Worm (Caenorhabditis elegans) whole organism, mixed stage, embryonic: ENCODE measurements around the gene E02A10.4.

Experiments used
- M03D4.4 ChIP-seq: sonication (generic microtip); optimal IDR thresholded peaks from 2 replicates; lab custom pipeline; 2017; ENCODE audit warnings: mild to moderate bottlenecking, missing genetic modification characterization, missing compliant biosample characterization
- bed-3 ChIP-seq: fragments of 200-800 bp; sonication (Bioruptor generic); optimal IDR thresholded peaks from 3 replicates; lab custom pipeline; 2018; ENCODE audit warnings: mild to moderate bottlenecking, missing genetic modification characterization, moderate library complexity, missing compliant biosample characterization
- blmp-1 ChIP-seq: fragments of 150-350 bp; optimal IDR thresholded peaks from 2 replicates; lab custom pipeline; 2014; ENCODE audit warnings: missing biosample characterization, missing genetic modification characterization
- ceh-39 ChIP-seq: fragments of 150-350 bp; optimal IDR thresholded peaks from 2 replicates; lab custom pipeline; 2014; ENCODE audit warnings: missing biosample characterization, missing genetic modification characterization
- ceh-43 ChIP-seq: fragments of 200-800 bp; sonication (Bioruptor generic); optimal IDR thresholded peaks from 2 replicates; lab custom pipeline; 2018; ENCODE audit warnings: mild to moderate bottlenecking, missing genetic modification characterization, moderate library complexity, missing compliant biosample characterization
- ceh-83 ChIP-seq: fragments of 200-800 bp; sonication (Bioruptor generic); optimal IDR thresholded peaks from 2 replicates; lab custom pipeline; 2018; ENCODE audit warnings: mild to moderate bottlenecking, missing genetic modification characterization, missing compliant biosample characterization
- ces-1 ChIP-seq: fragments of 150-350 bp; optimal IDR thresholded peaks from 2 replicates; lab custom pipeline; 2014; ENCODE audit warnings: missing biosample characterization, missing genetic modification reagents, missing genetic modification characterization
- cnd-1 ChIP-seq: fragments of 200-800 bp; sonication (Bioruptor generic); optimal IDR thresholded peaks from 2 replicates; lab custom pipeline; 2018; ENCODE audit warnings: mild to moderate bottlenecking, missing genetic modification characterization, missing compliant biosample characterization
- elt-1 ChIP-seq: sonication (generic microtip); optimal IDR thresholded peaks from 2 replicates; lab custom pipeline; 2017; ENCODE audit warnings: missing genetic modification characterization, mild to moderate bottlenecking, missing compliant biosample characterization, antibody characterized with exemption, moderate library complexity, borderline replicate concordance; ENCODE audit not compliant: insufficient read depth
- elt-3 ChIP-seq: fragments of 150-350 bp; optimal IDR thresholded peaks from 2 replicates; lab custom pipeline; 2014; ENCODE audit warnings: missing biosample characterization, missing genetic modification characterization
- flh-1 ChIP-seq: fragments of 200-800 bp; sonication (Bioruptor generic); optimal IDR thresholded peaks from 2 replicates; lab custom pipeline; 2018; ENCODE audit warnings: mild to moderate bottlenecking, missing genetic modification characterization, moderate library complexity, missing compliant biosample characterization
- ham-2 ChIP-seq: fragments of 200-800 bp; sonication (Bioruptor generic); optimal IDR thresholded peaks from 2 replicates; lab custom pipeline; 2018; ENCODE audit warnings: mild to moderate bottlenecking, missing genetic modification characterization, missing compliant biosample characterization
- hlh-1 ChIP-seq: fragments of 150-350 bp; optimal IDR thresholded peaks from 2 replicates; lab custom pipeline; 2014; ENCODE audit warnings: missing biosample characterization, missing genetic modification reagents, missing genetic modification characterization
- lin-13 ChIP-seq: fragments of 150-350 bp; optimal IDR thresholded peaks from 2 replicates; lab custom pipeline; 2014; ENCODE audit warnings: missing biosample characterization, missing genetic modification characterization
- lin-32 ChIP-seq: fragments of 200-800 bp; sonication (Bioruptor generic); optimal IDR thresholded peaks from 2 replicates; lab custom pipeline; 2018; ENCODE audit warnings: mild to moderate bottlenecking, missing genetic modification characterization, missing compliant biosample characterization
- lsy-2 ChIP-seq: fragments of 150-350 bp; optimal IDR thresholded peaks from 2 replicates; lab custom pipeline; 2014; ENCODE audit warnings: missing biosample characterization, missing genetic modification characterization
- mab-5 ChIP-seq: fragments of 150-350 bp; optimal IDR thresholded peaks from 2 replicates; lab custom pipeline; 2014; ENCODE audit warnings: missing biosample characterization, missing genetic modification characterization
- mep-1 ChIP-seq: fragments of 150-350 bp; optimal IDR thresholded peaks from 2 replicates; lab custom pipeline; 2017; ENCODE audit warnings: missing biosample characterization, missing genetic modification reagents, missing genetic modification characterization, inconsistent platforms
- mls-2 ChIP-seq: sonication (generic microtip); optimal IDR thresholded peaks from 2 replicates; lab custom pipeline; 2016; ENCODE audit warnings: mild to moderate bottlenecking, missing genetic modification characterization, moderate library complexity, missing compliant biosample characterization
- nhr-12 ChIP-seq: fragments of 150-350 bp; optimal IDR thresholded peaks from 2 replicates; lab custom pipeline; 2014; ENCODE audit warnings: missing biosample characterization, missing genetic modification characterization
- nhr-2 ChIP-seq: fragments of 150-350 bp; optimal IDR thresholded peaks from 2 replicates; lab custom pipeline; 2014; ENCODE audit warnings: missing biosample characterization, missing genetic modification characterization
- nhr-237 ChIP-seq: fragments of 150-350 bp; optimal IDR thresholded peaks from 2 replicates; lab custom pipeline; 2014; ENCODE audit warnings: missing biosample characterization, missing genetic modification characterization
- nhr-28 ChIP-seq: fragments of 150-350 bp; optimal IDR thresholded peaks from 2 replicates; lab custom pipeline; 2014; ENCODE audit warnings: missing biosample characterization, missing genetic modification characterization
- nhr-76 ChIP-seq: sonication (generic microtip); optimal IDR thresholded peaks from 2 replicates; lab custom pipeline; 2017; ENCODE audit warnings: missing biosample characterization, missing genetic modification characterization
- pha-4 ChIP-seq: fragments of 150-350 bp; optimal IDR thresholded peaks from 2 replicates; lab custom pipeline; 2018; ENCODE audit warnings: missing biosample characterization, missing genetic modification reagents, missing genetic modification characterization
- sem-2 ChIP-seq: fragments of 200-800 bp; sonication (Bioruptor generic); optimal IDR thresholded peaks from 2 replicates; lab custom pipeline; 2018; ENCODE audit warnings: mild to moderate bottlenecking, missing genetic modification characterization, missing compliant biosample characterization
- snpc-4 ChIP-seq: fragments of 150-350 bp; optimal IDR thresholded peaks from 2 replicates; lab custom pipeline; 2014; ENCODE audit warnings: missing biosample characterization, missing genetic modification characterization
- sptf-1 ChIP-seq: sonication (generic microtip); optimal IDR thresholded peaks from 2 replicates; lab custom pipeline; 2017; ENCODE audit warnings: mild to moderate bottlenecking, missing genetic modification characterization, moderate library complexity, missing compliant biosample characterization
- tbx-8 ChIP-seq: fragments of 200-800 bp; sonication (Bioruptor generic); optimal IDR thresholded peaks from 2 replicates; lab custom pipeline; 2018; ENCODE audit warnings: mild to moderate bottlenecking, missing genetic modification characterization, moderate library complexity, missing compliant biosample characterization
- unc-120 ChIP-seq: sonication (generic microtip); optimal IDR thresholded peaks from 2 replicates; lab custom pipeline; 2017; ENCODE audit warnings: missing genetic modification characterization, missing compliant biosample characterization; ENCODE audit not compliant: poor library complexity, severe bottlenecking
- unc-62 ChIP-seq: fragments of 150-350 bp; optimal IDR thresholded peaks from 2 replicates; lab custom pipeline; 2014; ENCODE audit warnings: missing biosample characterization, missing genetic modification reagents, missing genetic modification characterization
- zip-8 ChIP-seq: fragments of 150-350 bp; optimal IDR thresholded peaks from 2 replicates; lab custom pipeline; 2014; ENCODE audit warnings: missing biosample characterization, missing genetic modification characterization
- ztf-11 ChIP-seq: fragments of 150-350 bp; optimal IDR thresholded peaks from 2 replicates; lab custom pipeline; 2014; ENCODE audit warnings: missing biosample characterization, missing genetic modification characterization

Gene E02A10.4

DNA sequence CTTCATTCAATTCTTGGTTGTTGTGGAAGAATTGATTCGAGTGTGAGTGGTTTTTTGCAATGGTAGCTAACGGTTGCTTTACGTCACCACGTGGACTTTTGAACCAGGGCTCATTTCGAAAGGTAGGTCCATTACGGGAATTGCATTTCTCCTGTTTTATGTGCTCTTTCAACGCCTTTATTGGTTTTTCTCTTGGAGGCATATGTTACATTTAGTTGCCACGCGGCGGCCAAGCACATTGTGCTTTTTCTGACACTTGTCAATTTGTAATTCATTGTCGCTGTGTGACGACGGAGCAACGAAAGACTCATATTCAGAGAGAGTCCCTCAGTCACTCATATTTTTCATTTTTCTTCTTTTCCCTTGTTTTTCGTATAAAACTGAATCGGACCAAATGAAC is 17.0 kb upstream of the E02A10.4 start:
- TF ChIP-seq snpc-4 (tag; lab: Kevin White, UChicago) (no peak), ces-1 (GFP tag; lab: Kevin White, UChicago) (no peak), blmp-1 (tag; lab: Kevin White, UChicago) (no peak), nhr-2 (tag; lab: Kevin White, UChicago) (no peak), lin-13 (tag; lab: Kevin White, UChicago) (no peak), ceh-43 (GFP tag; lab: Kevin White, UChicago) (no peak), pha-4 (tag; lab: Kevin White, UChicago) (no peak), lin-32 (GFP tag; lab: Kevin White, UChicago) (no peak), nhr-28 (tag; lab: Kevin White, UChicago) (no peak), cnd-1 (tag; lab: Kevin White, UChicago) (no peak), flh-1 (GFP tag; lab: Kevin White, UChicago) (no peak), tbx-8 (no peak), ztf-11 (tag; lab: Kevin White, UChicago) (no peak), unc-62 (GFP tag; lab: Kevin White, UChicago) (no peak), sptf-1 (no peak), unc-120 (tag; lab: Kevin White, UChicago) (no peak), mab-5 (tag; lab: Kevin White, UChicago) (no peak)

ce11 chrV:12583421-12583820 is 15.7 kb upstream of the E02A10.4 start:
- TF ChIP-seq nhr-237 (tag; lab: Kevin White, UChicago) (no peak), ces-1 (GFP tag; lab: Kevin White, UChicago) (peak; percentile 94)

ce11 chrV:12579299-12579698 is 11.5 kb upstream of the E02A10.4 start, which contains the start of gene E02A10.3:
E02A10.3 (plus strand) TSS chrV:12579599.
- TF ChIP-seq flh-1 (GFP tag; lab: Kevin White, UChicago) (no peak), mep-1 (tag; lab: Kevin White, UChicago) (no peak), M03D4.4 (no peak), ceh-39 (tag; lab: Kevin White, UChicago) (no peak)

ce11 chrV:12576495-12576947 is 8.8 kb upstream of the E02A10.4 start, which contains the start of gene grl-23:
grl-23 (minus strand) TSS chrV:12576897.
- TF ChIP-seq lin-32 (GFP tag; lab: Kevin White, UChicago) (no peak), mep-1 (tag; lab: Kevin White, UChicago) (no peak), sem-2 (GFP tag; lab: Kevin White, UChicago) (no peak), lin-13 (tag; lab: Kevin White, UChicago) (no peak), unc-120 (tag; lab: Kevin White, UChicago) (no peak), pha-4 (tag; lab: Kevin White, UChicago) (no peak), nhr-237 (tag; lab: Kevin White, UChicago) (no peak), unc-62 (GFP tag; lab: Kevin White, UChicago) (no peak), zip-8 (tag; lab: Kevin White, UChicago) (no peak), snpc-4 (tag; lab: Kevin White, UChicago) (no peak), mls-2 (tag; lab: Kevin White, UChicago) (no peak), nhr-76 (tag; lab: Kevin White, UChicago) (no peak), mab-5 (tag; lab: Kevin White, UChicago) (no peak), tbx-8 (no peak), bed-3 (no peak), nhr-28 (tag; lab: Kevin White, UChicago) (no peak), ces-1 (GFP tag; lab: Kevin White, UChicago) (no peak), flh-1 (GFP tag; lab: Kevin White, UChicago) (no peak), sptf-1 (no peak)

DNA sequence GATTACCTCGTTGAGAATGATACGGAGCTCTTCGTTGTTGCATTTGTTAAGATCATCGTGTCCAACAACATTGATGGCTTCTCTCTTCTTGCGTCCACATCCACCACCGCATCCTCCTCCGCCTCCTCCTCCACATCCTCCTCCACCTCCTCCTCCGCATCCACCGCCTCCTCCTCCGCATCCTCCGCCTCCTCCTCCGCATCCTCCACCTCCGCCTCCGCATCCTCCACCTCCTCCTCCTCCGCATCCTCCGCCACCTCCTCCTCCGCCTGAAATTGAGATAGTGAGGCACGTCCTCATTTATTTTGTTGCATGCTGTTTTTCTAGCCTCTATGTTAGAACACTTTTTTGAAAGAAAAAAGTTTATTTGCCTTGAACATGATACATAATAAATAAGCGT is 8.1 kb upstream of the E02A10.4 start:
- TF ChIP-seq ceh-83 (GFP tag; lab: Kevin White, UChicago) (no peak), nhr-76 (tag; lab: Kevin White, UChicago) (no peak), ceh-39 (tag; lab: Kevin White, UChicago) (no peak), M03D4.4 (no peak), pha-4 (tag; lab: Kevin White, UChicago) (no peak), mls-2 (tag; lab: Kevin White, UChicago) (no peak), hlh-1 (no peak), snpc-4 (tag; lab: Kevin White, UChicago) (no peak)

DNA sequence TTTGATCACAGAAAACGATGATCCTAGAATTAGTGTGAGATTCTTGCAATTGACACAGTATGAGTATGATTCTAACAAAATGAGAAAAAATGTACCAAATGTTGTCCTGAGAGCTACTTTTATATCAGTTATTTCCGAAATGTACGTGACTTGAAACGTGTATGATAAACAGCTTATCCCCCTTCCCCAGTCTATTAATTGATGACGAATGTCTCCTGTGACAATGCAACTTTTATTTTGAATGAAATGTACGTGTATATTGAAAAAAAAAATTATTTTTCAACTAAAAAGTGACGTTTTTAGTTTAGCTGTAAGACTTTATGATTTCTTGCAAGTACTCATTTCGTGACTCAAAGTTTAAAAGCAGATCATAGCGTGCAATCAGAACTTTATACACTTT is 2.5 kb upstream of the E02A10.4 start:
- TF ChIP-seq flh-1 (GFP tag; lab: Kevin White, UChicago) (no peak), unc-62 (GFP tag; lab: Kevin White, UChicago) (no peak), elt-1 (no peak), nhr-12 (no peak), tbx-8 (no peak), sptf-1 (no peak), ham-2 (GFP tag; lab: Kevin White, UChicago) (no peak), mep-1 (tag; lab: Kevin White, UChicago) (no peak), bed-3 (no peak), lsy-2 (tag; lab: Kevin White, UChicago) (no peak), mls-2 (tag; lab: Kevin White, UChicago) (no peak), snpc-4 (tag; lab: Kevin White, UChicago) (no peak), zip-8 (tag; lab: Kevin White, UChicago) (no peak), elt-3 (no peak), M03D4.4 (no peak), hlh-1 (no peak), ceh-83 (GFP tag; lab: Kevin White, UChicago) (no peak)
